Fruit fly (Drosophila melanogaster) whole organism, embryonic: ENCODE results near the gene CG3036.

Source experiments
- Aef1 ChIP-seq: fragments of 200-800 bp; sonication (Bioruptor generic); IDR thresholded peaks from 3 replicates; pipeline ENCODE4 v1.3.6; 2022; ENCODE audit warnings: missing biosample characterization, missing genetic modification characterization
- CG10462 ChIP-seq: fragments of 200-800 bp; sonication (Bioruptor generic); optimal IDR thresholded peaks from 2 replicates; lab custom pipeline; 2016; ENCODE audit warnings: missing biosample characterization, missing genetic modification characterization
- CG11093 ChIP-seq: fragments of 200-800 bp; sonication (Bioruptor generic); IDR thresholded peaks from 3 replicates; pipeline ENCODE4 v1.3.6; 2022; ENCODE audit warnings: missing biosample characterization, missing genetic modification characterization
- CG11560 ChIP-seq: fragments of 200-800 bp; sonication (Bioruptor generic); IDR thresholded peaks from 3 replicates; pipeline ENCODE4 v1.3.6; 2022; ENCODE audit warnings: missing biosample characterization, missing genetic modification characterization
- CG12071 ChIP-seq: fragments of 200-800 bp; sonication (Bioruptor generic); optimal IDR thresholded peaks from 3 replicates; lab custom pipeline; 2018; ENCODE audit warnings: missing biosample characterization, mild to moderate bottlenecking, missing genetic modification characterization
- CG12236 ChIP-seq: fragments of 200-800 bp; sonication (Bioruptor generic); optimal IDR thresholded peaks from 2 replicates; lab custom pipeline; 2016; ENCODE audit warnings: missing biosample characterization, missing genetic modification characterization
- CG14860 ChIP-seq: fragments of 200-800 bp; sonication (Bioruptor generic); IDR thresholded peaks from 3 replicates; pipeline ENCODE4 v1.3.6; 2022; ENCODE audit warnings: missing biosample characterization, missing genetic modification characterization; ENCODE audit not compliant: partially characterized antibody
- CG15601 ChIP-seq: fragments of 200-800 bp; sonication (Bioruptor generic); optimal IDR thresholded peaks from 3 replicates; lab custom pipeline; 2019; ENCODE audit warnings: missing biosample characterization, mild to moderate bottlenecking, missing genetic modification characterization, moderate library complexity
- CG17359 ChIP-seq: fragments of 200-800 bp; sonication (Bioruptor generic); optimal IDR thresholded peaks from 3 replicates; lab custom pipeline; 2018; ENCODE audit warnings: missing biosample characterization, mild to moderate bottlenecking, missing genetic modification characterization, moderate library complexity
- CG2116 ChIP-seq: fragments of 200-800 bp; sonication (Bioruptor generic); optimal IDR thresholded peaks from 3 replicates; lab custom pipeline; 2018; ENCODE audit warnings: missing biosample characterization, mild to moderate bottlenecking, missing genetic modification characterization
- CG2129 ChIP-seq: fragments of 200-800 bp; sonication (Bioruptor generic); IDR thresholded peaks from 2 replicates; pipeline ENCODE4 v1.3.6; 2022; ENCODE audit warnings: missing biosample characterization, missing genetic modification characterization; ENCODE audit not compliant: partially characterized antibody
- CG30431 ChIP-seq: fragments of 200-800 bp; sonication (Bioruptor generic); optimal IDR thresholded peaks from 2 replicates; lab custom pipeline; 2017; ENCODE audit warnings: missing biosample characterization, missing genetic modification characterization
- CG31388 ChIP-seq: fragments of 200-800 bp; sonication (Bioruptor generic); optimal IDR thresholded peaks from 2 replicates; lab custom pipeline; 2016; ENCODE audit warnings: missing biosample characterization, missing genetic modification characterization
- CG5180 ChIP-seq: fragments of 200-800 bp; sonication (Bioruptor generic); optimal IDR thresholded peaks from 3 replicates; lab custom pipeline; 2017; ENCODE audit warnings: missing biosample characterization, missing genetic modification characterization, mild to moderate bottlenecking, moderate library complexity, missing genetic modification reagents
- CG6654 ChIP-seq: fragments of 200-800 bp; sonication (Bioruptor generic); optimal IDR thresholded peaks from 2 replicates; lab custom pipeline; 2017; ENCODE audit warnings: missing biosample characterization, mild to moderate bottlenecking, missing genetic modification characterization
- CG6854 ChIP-seq: fragments of 200-800 bp; sonication (Bioruptor generic); optimal IDR thresholded peaks from 3 replicates; lab custom pipeline; 2017; ENCODE audit warnings: missing biosample characterization, mild to moderate bottlenecking, missing genetic modification characterization
- CG9797 ChIP-seq: fragments of 200-800 bp; sonication (Bioruptor generic); optimal IDR thresholded peaks from 3 replicates; lab custom pipeline; 2018; ENCODE audit warnings: missing biosample characterization, mild to moderate bottlenecking, missing genetic modification characterization
- CrebB ChIP-seq: fragments of 200-800 bp; sonication (Bioruptor generic); optimal IDR thresholded peaks from 3 replicates; lab custom pipeline; 2018; ENCODE audit warnings: missing biosample characterization, mild to moderate bottlenecking, missing genetic modification characterization
- Dek ChIP-seq: fragments of 200-800 bp; sonication (Bioruptor generic); optimal IDR thresholded peaks from 3 replicates; lab custom pipeline; 2019; ENCODE audit warnings: missing biosample characterization, mild to moderate bottlenecking, missing genetic modification characterization, moderate library complexity
- Doc2 ChIP-seq: fragments of 200-800 bp; sonication (Bioruptor generic); IDR thresholded peaks from 2 replicates; pipeline ENCODE4 v1.3.6; 2022; ENCODE audit warnings: missing biosample characterization, missing genetic modification characterization
- E2f2 ChIP-seq: fragments of 200-800 bp; sonication (Bioruptor generic); IDR thresholded peaks from 2 replicates; pipeline ENCODE4 v1.3.6; 2022; ENCODE audit warnings: missing biosample characterization, missing genetic modification characterization
- Eip74EF ChIP-seq, 2 experiments: fragments of 200-800 bp in 1 of 2; fragments of >200 bp in 1 of 2; sonication (Bioruptor generic) in 1 of 2; optimal IDR thresholded peaks; 2 replicates each; lab custom pipeline; 2017 to 2019; ENCODE audit warnings: missing biosample characterization in 2 of 2, missing genetic modification characterization in 2 of 2, mild to moderate bottlenecking in 1 of 2, moderate library complexity in 1 of 2
- Hmx ChIP-seq: fragments of 200-800 bp; sonication (Bioruptor generic); optimal IDR thresholded peaks from 2 replicates; lab custom pipeline; 2016; ENCODE audit warnings: missing biosample characterization, missing genetic modification characterization
- Hr3 ChIP-seq: fragments of 200-800 bp; sonication (Bioruptor generic); optimal IDR thresholded peaks from 3 replicates; lab custom pipeline; 2016; ENCODE audit warnings: missing biosample characterization, missing genetic modification characterization
- Hr78 ChIP-seq, 2 experiments: fragments of 200-800 bp in 1 of 2; fragments of >200 bp in 1 of 2; sonication (Bioruptor generic) in 1 of 2; optimal IDR thresholded peaks; 2 replicates each; lab custom pipeline; 2017 to 2019; ENCODE audit warnings: missing biosample characterization in 2 of 2, missing genetic modification characterization in 2 of 2, mild to moderate bottlenecking in 1 of 2, moderate library complexity in 1 of 2
- Lpt ChIP-seq: fragments of >200 bp; optimal IDR thresholded peaks from 2 replicates; lab custom pipeline; 2018; ENCODE audit warnings: missing biosample characterization, missing genetic modification characterization
- NC2β ChIP-seq: fragments of 200-800 bp; sonication (Bioruptor generic); optimal IDR thresholded peaks from 2 replicates; lab custom pipeline; 2016; ENCODE audit warnings: missing biosample characterization, missing genetic modification characterization
- Nf-YA ChIP-seq: fragments of 200-800 bp; sonication (Bioruptor generic); IDR thresholded peaks from 2 replicates; pipeline ENCODE4 v1.3.6; 2022; ENCODE audit warnings: missing biosample characterization, missing genetic modification characterization
- Oaz ChIP-seq: fragments of 200-800 bp; sonication (Bioruptor generic); IDR thresholded peaks from 2 replicates; pipeline ENCODE4 v1.3.6; 2022; ENCODE audit warnings: missing biosample characterization, missing genetic modification characterization
- Oli ChIP-seq: fragments of 200-800 bp; sonication (Bioruptor generic); optimal IDR thresholded peaks from 2 replicates; lab custom pipeline; 2018; ENCODE audit warnings: missing biosample characterization, mild to moderate bottlenecking, missing genetic modification characterization, moderate library complexity
- Rx ChIP-seq: fragments of 200-800 bp; sonication (Bioruptor generic); IDR thresholded peaks from 2 replicates; pipeline ENCODE4 v1.3.6; 2022; ENCODE audit warnings: missing biosample characterization, missing genetic modification characterization
- al ChIP-seq: fragments of 200-800 bp; sonication (Bioruptor generic); IDR thresholded peaks from 2 replicates; pipeline ENCODE4 v1.3.6; 2022; ENCODE audit warnings: missing biosample characterization, missing genetic modification characterization
- btn ChIP-seq: fragments of 200-800 bp; sonication (Bioruptor generic); optimal IDR thresholded peaks from 2 replicates; lab custom pipeline; 2016; ENCODE audit warnings: missing biosample characterization, missing genetic modification characterization
- cato ChIP-seq: fragments of 200-800 bp; sonication (Bioruptor generic); optimal IDR thresholded peaks from 2 replicates; lab custom pipeline; 2016; ENCODE audit warnings: missing biosample characterization, missing genetic modification characterization, borderline replicate concordance
- croc ChIP-seq: fragments of 200-800 bp; sonication (Bioruptor generic); conservative IDR thresholded peaks from 3 replicates; pipeline ENCODE4 v1.3.6; 2022; ENCODE audit warnings: missing biosample characterization, missing genetic modification characterization
- danr ChIP-seq: fragments of 200-800 bp; sonication (Bioruptor generic); IDR thresholded peaks from 2 replicates; pipeline ENCODE4 v1.3.6; 2022; ENCODE audit warnings: missing biosample characterization, missing genetic modification characterization
- ems ChIP-seq: fragments of 200-800 bp; sonication (Bioruptor generic); optimal IDR thresholded peaks from 3 replicates; lab custom pipeline; 2016; ENCODE audit warnings: missing biosample characterization, missing genetic modification characterization
- en ChIP-seq: fragments of 200-800 bp; sonication (Bioruptor generic); optimal IDR thresholded peaks from 2 replicates; lab custom pipeline; 2016; ENCODE audit warnings: missing biosample characterization, missing genetic modification characterization
- eve ChIP-seq, 2 experiments: fragments of >200 bp; optimal IDR thresholded peaks; 2 replicates each; lab custom pipeline; 2017; ENCODE audit warnings: missing biosample characterization in 2 of 2, missing genetic modification characterization in 2 of 2
- grn ChIP-seq: fragments of 200-800 bp; sonication (Bioruptor generic); optimal IDR thresholded peaks from 3 replicates; lab custom pipeline; 2017; ENCODE audit warnings: missing biosample characterization, missing genetic modification characterization
- hb ChIP-seq: fragments of 200-800 bp; sonication (Bioruptor generic); IDR thresholded peaks from 3 replicates; pipeline ENCODE4 v1.3.6; 2022; ENCODE audit warnings: missing biosample characterization, missing genetic modification characterization; ENCODE audit not compliant: partially characterized antibody
- inv ChIP-seq: fragments of 200-800 bp; sonication (Bioruptor generic); IDR thresholded peaks from 2 replicates; pipeline ENCODE4 v1.3.6; 2022; ENCODE audit warnings: missing biosample characterization, missing genetic modification characterization; ENCODE audit not compliant: partially characterized antibody
- ken ChIP-seq: fragments of 200-800 bp; sonication (Bioruptor generic); IDR thresholded peaks from 3 replicates; pipeline ENCODE4 v1.3.6; 2022; ENCODE audit warnings: missing biosample characterization, missing genetic modification characterization
- nom ChIP-seq: fragments of 200-800 bp; sonication (Bioruptor generic); optimal IDR thresholded peaks from 2 replicates; lab custom pipeline; 2017; ENCODE audit warnings: missing biosample characterization, missing genetic modification characterization, mild to moderate bottlenecking, moderate library complexity, missing genetic modification reagents
- pita ChIP-seq: fragments of 200-800 bp; sonication (Bioruptor generic); optimal IDR thresholded peaks from 2 replicates; lab custom pipeline; 2017; ENCODE audit warnings: missing biosample characterization, mild to moderate bottlenecking, missing genetic modification characterization
- slp2 ChIP-seq: fragments of 200-800 bp; sonication (Bioruptor generic); optimal IDR thresholded peaks from 2 replicates; lab custom pipeline; 2016; ENCODE audit warnings: missing biosample characterization, missing genetic modification characterization
- tgo ChIP-seq: fragments of 200-800 bp; sonication (Bioruptor generic); IDR thresholded peaks from 3 replicates; pipeline ENCODE4 v1.3.6; 2022; ENCODE audit warnings: missing biosample characterization, missing genetic modification characterization
- usp ChIP-seq: fragments of >200 bp; optimal IDR thresholded peaks from 2 replicates; lab custom pipeline; 2017; ENCODE audit warnings: missing biosample characterization, missing genetic modification characterization
- vfl ChIP-seq: fragments of 200-800 bp; sonication (Bioruptor generic); optimal IDR thresholded peaks from 2 replicates; lab custom pipeline; 2016; ENCODE audit warnings: missing biosample characterization, missing genetic modification characterization
- wor ChIP-seq: fragments of 200-800 bp; sonication (Bioruptor generic); IDR thresholded peaks from 2 replicates; pipeline ENCODE4 v1.3.6; 2022; ENCODE audit warnings: missing biosample characterization, missing genetic modification characterization
- zfh2 ChIP-seq: fragments of 200-800 bp; sonication (Bioruptor generic); optimal IDR thresholded peaks from 2 replicates; lab custom pipeline; 2016; ENCODE audit warnings: missing biosample characterization, missing genetic modification characterization

CG3036 gene

DNA sequence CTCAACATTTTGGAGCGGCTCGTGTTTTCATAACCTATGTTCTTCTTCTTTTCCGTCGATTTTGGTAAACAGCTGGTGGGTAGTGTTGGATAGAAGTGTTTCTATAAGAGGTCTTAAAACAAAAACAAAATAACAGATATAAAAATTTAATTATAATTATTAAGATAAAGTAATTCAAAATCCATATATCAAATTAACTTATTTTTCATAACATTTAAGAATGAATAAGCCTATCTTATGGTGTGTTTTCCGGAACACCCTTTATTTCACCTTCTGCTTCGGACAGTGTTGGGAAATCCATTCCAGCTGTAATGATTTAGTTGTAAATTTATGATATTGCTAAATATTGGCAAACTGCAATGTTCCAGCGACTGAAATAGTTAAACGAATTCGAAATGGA is 41.6 kb upstream of the CG3036 start, which contains the start of the genes mRpS2 and Mon1 (continued):
- TF ChIP-seq slp2 (GFP tag; lab: Kevin White, UChicago) (peak; percentile 61), CG6854 (GFP tag; lab: Kevin White, UChicago) (peak; percentile 76), CG11093 (GFP tag; lab: Robert Waterston, UW) (peak; percentile 86), CG15601 (tag; lab: Kevin White, UChicago) (peak; percentile 88), zfh2 (GFP tag; lab: Kevin White, UChicago) (peak; percentile 84), wor (peak; percentile 89), CG14860 (GFP tag; lab: Robert Waterston, UW) (no peak), CG17359 (peak; percentile 97), CG31388 (peak; percentile 78), Oli (tag; lab: Kevin White, UChicago) (peak; percentile 93), CG2116 (GFP tag; lab: Kevin White, UChicago) (peak; percentile 78), CG9797 (GFP tag; lab: Kevin White, UChicago) (peak; percentile 16), danr (GFP tag; lab: Robert Waterston, UW) (peak; percentile 87), Hr3 (GFP tag; lab: Kevin White, UChicago) (peak; percentile 96), CrebB (tag; lab: Kevin White, UChicago) (peak; percentile 85), usp (GFP tag; lab: Kevin White, UChicago) (no peak), CG5180 (GFP tag; lab: Kevin White, UChicago) (peak; percentile 74), CG6654 (peak; percentile 61), croc (GFP tag; lab: Robert Waterston, UW) (peak; percentile 83), CG10462 (GFP tag; lab: Kevin White, UChicago) (peak; percentile 88), al (peak; percentile 96), CG2129 (GFP tag; lab: Robert Waterston, UW) (no peak), CG12071 (GFP tag; lab: Kevin White, UChicago) (peak; percentile 81), Hr78 (GFP tag; optimal IDR thresholded peaks at IDR 0.05; lab: Kevin White, UChicago) (peak in 1 of 2 experiments; percentile 78), ken (GFP tag; lab: Robert Waterston, UW) (peak; percentile 96), Lpt (GFP tag; lab: Kevin White, UChicago) (no peak), vfl (GFP tag; lab: Kevin White, UChicago) (peak; percentile 79), en (GFP tag; lab: Kevin White, UChicago) (peak; percentile 35), btn (GFP tag; lab: Kevin White, UChicago) (no peak), CG11560 (tag; lab: Robert Waterston, UW) (peak; percentile 80), ems (GFP tag; lab: Kevin White, UChicago) (peak; percentile 83), Dek (peak; percentile 94), tgo (peak; percentile 98), Aef1 (GFP tag; lab: Robert Waterston, UW) (peak; percentile 96), Nf-YA (GFP tag; lab: Robert Waterston, UW) (peak; percentile 88), Oaz (peak; percentile 88), hb (GFP tag; lab: Robert Waterston, UW) (no peak), pita (GFP tag; lab: Kevin White, UChicago) (no peak), CG30431 (GFP tag; lab: Kevin White, UChicago) (peak; percentile 89), Rx (GFP tag; lab: Robert Waterston, UW) (peak; percentile 87), inv (GFP tag; lab: Robert Waterston, UW) (no peak), cato (GFP tag; lab: Kevin White, UChicago) (peak; percentile 83), E2f2 (GFP tag; lab: Robert Waterston, UW) (peak; percentile 77), Doc2 (GFP tag; lab: Robert Waterston, UW) (peak; percentile 73; the same call in 1 of the 2 replicates), nom (GFP tag; lab: Kevin White, UChicago) (peak; percentile 79), Hmx (GFP tag; lab: Kevin White, UChicago) (peak; percentile 24), eve (GFP tag; optimal IDR thresholded peaks at IDR 0.05; lab: Kevin White, UChicago) (no peak), grn (GFP tag; lab: Kevin White, UChicago) (peak; percentile 28), Eip74EF (GFP tag; optimal IDR thresholded peaks at IDR 0.05; lab: Kevin White, UChicago) (peak in 1 of 2 experiments; percentile 75), NC2β (peak; percentile 48), CG12236 (GFP tag; lab: Kevin White, UChicago) (no peak)
